Fruit fly (Drosophila melanogaster) whole organism: Measurements from ENCODE around the gene CG12105.

Experiments
- CG8478 ChIP-seq: fragments of >200 bp; optimal IDR thresholded peaks from 2 replicates; lab custom pipeline; 2018; ENCODE audit warnings: inconsistent platforms
- Dll ChIP-seq: fragments of >200 bp; optimal IDR thresholded peaks from 2 replicates; lab custom pipeline; 2017
- EcR ChIP-seq, 2 experiments: fragments of >200 bp; optimal IDR thresholded peaks; 2 replicates each; lab custom pipeline; 2017; ENCODE audit warnings: missing biosample characterization in 2 of 2, missing genetic modification characterization in 2 of 2, missing genetic modification reagents in 2 of 2
- pan ChIP-seq: fragments of >200 bp; optimal IDR thresholded peaks from 2 replicates; lab custom pipeline; 2017
- usp ChIP-seq: fragments of >200 bp; optimal IDR thresholded peaks from 2 replicates; lab custom pipeline; 2017; ENCODE audit warnings: missing biosample characterization, missing genetic modification characterization, mixed read lengths

- TF ChIP-seq Dll (no peak), pan (no peak), CG8478 (lab: Kevin White, UChicago) (no peak), usp (no peak), EcR (GFP tag; optimal IDR thresholded peaks at IDR 0.05; lab: Kevin White, UChicago) (no peak)
Measured at dm6 chr3L:1576489-1577106, 39.0 kb downstream of the CG12105 start, which contains the start of gene CG13917.
